Fruit fly (Drosophila melanogaster) whole organism, embryonic: Measurements from ENCODE around the gene CG12589.

ENCODE experiments used
- B-H2 ChIP-seq: fragments of 200-800 bp; sonication (Bioruptor generic); optimal IDR thresholded peaks from 2 replicates; lab custom pipeline; 2018; ENCODE audit warnings: missing biosample characterization, mild to moderate bottlenecking, missing genetic modification characterization
- Bteb2 ChIP-seq: fragments of 200-800 bp; sonication (Bioruptor generic); optimal IDR thresholded peaks from 2 replicates; lab custom pipeline; 2016; ENCODE audit warnings: missing biosample characterization, missing genetic modification characterization
- CG10462 ChIP-seq: fragments of 200-800 bp; sonication (Bioruptor generic); optimal IDR thresholded peaks from 2 replicates; lab custom pipeline; 2016; ENCODE audit warnings: missing biosample characterization, missing genetic modification characterization
- CG11085 ChIP-seq: fragments of 200-800 bp; sonication (Bioruptor generic); IDR thresholded peaks from 2 replicates; pipeline ENCODE4 v1.3.6; 2022; ENCODE audit warnings: missing biosample characterization, missing genetic modification characterization
- CG11504 ChIP-seq: fragments of 200-800 bp; sonication (Bioruptor generic); optimal IDR thresholded peaks from 3 replicates; lab custom pipeline; 2019; ENCODE audit warnings: missing biosample characterization, mild to moderate bottlenecking, missing genetic modification characterization, moderate library complexity
- CG12391 ChIP-seq: fragments of 200-800 bp; sonication (Bioruptor generic); optimal IDR thresholded peaks from 3 replicates; lab custom pipeline; 2018; ENCODE audit warnings: missing biosample characterization, mild to moderate bottlenecking, missing genetic modification characterization, moderate library complexity
- CG12744 ChIP-seq: fragments of 200-800 bp; sonication (Bioruptor generic); optimal IDR thresholded peaks from 2 replicates; lab custom pipeline; 2016; ENCODE audit warnings: missing biosample characterization, missing genetic modification characterization
- CG12769 ChIP-seq: fragments of 200-800 bp; sonication (Bioruptor generic); optimal IDR thresholded peaks from 2 replicates; lab custom pipeline; 2019; ENCODE audit warnings: missing biosample characterization, mild to moderate bottlenecking, missing genetic modification characterization, moderate library complexity
- CG12942 ChIP-seq: fragments of 200-800 bp; sonication (Bioruptor generic); optimal IDR thresholded peaks from 3 replicates; lab custom pipeline; 2016; ENCODE audit warnings: missing biosample characterization, missing genetic modification characterization
- CG14441 ChIP-seq: fragments of 200-800 bp; sonication (Bioruptor generic); IDR thresholded peaks from 2 replicates; pipeline ENCODE4 v1.3.6; 2022; ENCODE audit warnings: missing biosample characterization, missing genetic modification characterization
- CG15073 ChIP-seq: fragments of 200-800 bp; sonication (Bioruptor generic); optimal IDR thresholded peaks from 2 replicates; lab custom pipeline; 2016; ENCODE audit warnings: missing biosample characterization, missing genetic modification characterization
- CG1603 ChIP-seq: fragments of 200-800 bp; sonication (Bioruptor generic); optimal IDR thresholded peaks from 2 replicates; lab custom pipeline; 2019; ENCODE audit warnings: missing biosample characterization, mild to moderate bottlenecking, missing genetic modification characterization, moderate library complexity
- CG17359 ChIP-seq: fragments of 200-800 bp; sonication (Bioruptor generic); optimal IDR thresholded peaks from 3 replicates; lab custom pipeline; 2018; ENCODE audit warnings: missing biosample characterization, mild to moderate bottlenecking, missing genetic modification characterization, moderate library complexity
- CG1792 ChIP-seq: fragments of 200-800 bp; sonication (Bioruptor generic); optimal IDR thresholded peaks from 2 replicates; lab custom pipeline; 2016; ENCODE audit warnings: missing biosample characterization, missing genetic modification characterization
- CG18011 ChIP-seq: fragments of 200-800 bp; sonication (Bioruptor generic); optimal IDR thresholded peaks from 2 replicates; lab custom pipeline; 2017; ENCODE audit warnings: missing biosample characterization, missing genetic modification characterization, mild to moderate bottlenecking, moderate library complexity, missing genotype
- CG2120 ChIP-seq: fragments of 200-800 bp; sonication (Bioruptor generic); optimal IDR thresholded peaks from 3 replicates; lab custom pipeline; 2016; ENCODE audit warnings: missing biosample characterization, missing genetic modification characterization
- CG2678 ChIP-seq: fragments of 200-800 bp; sonication (Bioruptor generic); optimal IDR thresholded peaks from 3 replicates; lab custom pipeline; 2019; ENCODE audit warnings: missing biosample characterization, mild to moderate bottlenecking, missing genetic modification characterization, moderate library complexity
- CG30020 ChIP-seq: fragments of 200-800 bp; optimal IDR thresholded peaks from 2 replicates; lab custom pipeline; 2019; ENCODE audit warnings: missing biosample characterization, mild to moderate bottlenecking, missing genetic modification characterization, moderate library complexity
- CG3838 ChIP-seq: fragments of 200-800 bp; sonication (Bioruptor generic); optimal IDR thresholded peaks from 3 replicates; lab custom pipeline; 2016; ENCODE audit warnings: missing biosample characterization, missing genetic modification characterization
- CG4282 ChIP-seq: fragments of 200-800 bp; sonication (Bioruptor generic); optimal IDR thresholded peaks from 2 replicates; lab custom pipeline; 2016; ENCODE audit warnings: missing biosample characterization, missing genetic modification characterization
- CG4730 ChIP-seq: fragments of 200-800 bp; sonication (Bioruptor generic); IDR thresholded peaks from 2 replicates; pipeline ENCODE4 v1.3.6; 2022; ENCODE audit warnings: missing biosample characterization, missing genetic modification characterization
- CG6683 ChIP-seq: fragments of 200-800 bp; sonication (Bioruptor generic); optimal IDR thresholded peaks from 2 replicates; lab custom pipeline; 2017; ENCODE audit warnings: missing biosample characterization, mild to moderate bottlenecking, missing genetic modification characterization, missing genetic modification reagents
- CG6689 ChIP-seq: fragments of 200-800 bp; sonication (Bioruptor generic); IDR thresholded peaks from 2 replicates; pipeline ENCODE4 v1.3.6; 2022; ENCODE audit warnings: missing biosample characterization, missing genetic modification characterization
- CG6765 ChIP-seq: fragments of 200-800 bp; sonication (Bioruptor generic); optimal IDR thresholded peaks from 3 replicates; lab custom pipeline; 2017; ENCODE audit warnings: missing biosample characterization, mild to moderate bottlenecking, missing genetic modification characterization
- CG6854 ChIP-seq: fragments of 200-800 bp; sonication (Bioruptor generic); optimal IDR thresholded peaks from 3 replicates; lab custom pipeline; 2017; ENCODE audit warnings: missing biosample characterization, mild to moderate bottlenecking, missing genetic modification characterization
- CG7556 ChIP-seq: fragments of 200-800 bp; sonication (Bioruptor generic); optimal IDR thresholded peaks from 2 replicates; lab custom pipeline; 2017; ENCODE audit warnings: missing biosample characterization, mild to moderate bottlenecking, missing genetic modification characterization
- CG9817 ChIP-seq: fragments of 200-800 bp; sonication (Bioruptor generic); optimal IDR thresholded peaks from 2 replicates; lab custom pipeline; 2018; ENCODE audit warnings: missing biosample characterization, mild to moderate bottlenecking, missing genetic modification characterization, moderate library complexity
- CG9932 ChIP-seq: fragments of 200-800 bp; sonication (Bioruptor generic); IDR thresholded peaks from 2 replicates; pipeline ENCODE4 v1.3.6; 2022; ENCODE audit warnings: missing biosample characterization, missing genetic modification characterization
- Drgx ChIP-seq: fragments of 200-800 bp; sonication (Bioruptor generic); IDR thresholded peaks from 2 replicates; pipeline ENCODE4 v1.3.6; 2022; ENCODE audit warnings: missing biosample characterization, missing genetic modification characterization
- Hand ChIP-seq: fragments of 200-800 bp; sonication (Bioruptor generic); optimal IDR thresholded peaks from 2 replicates; lab custom pipeline; 2017; ENCODE audit warnings: mild to moderate bottlenecking, missing biosample characterization, missing genetic modification reagents, missing genetic modification characterization
- Hmr ChIP-seq: fragments of 200-800 bp; sonication (Bioruptor generic); optimal IDR thresholded peaks from 3 replicates; lab custom pipeline; 2017; ENCODE audit warnings: mild to moderate bottlenecking, missing biosample characterization, missing genetic modification reagents, missing genetic modification characterization
- Meics ChIP-seq: fragments of 200-800 bp; sonication (Bioruptor generic); optimal IDR thresholded peaks from 2 replicates; lab custom pipeline; 2017; ENCODE audit warnings: missing biosample characterization, mild to moderate bottlenecking, missing genetic modification characterization
- NK7.1 ChIP-seq: fragments of 200-800 bp; sonication (Bioruptor generic); optimal IDR thresholded peaks from 3 replicates; lab custom pipeline; 2016; ENCODE audit warnings: missing biosample characterization, missing genetic modification characterization
- NfI ChIP-seq: fragments of 200-800 bp; sonication (Bioruptor generic); optimal IDR thresholded peaks from 3 replicates; lab custom pipeline; 2018; ENCODE audit warnings: missing biosample characterization, mild to moderate bottlenecking, missing genetic modification characterization, moderate library complexity
- Side ChIP-seq: fragments of 200-800 bp; sonication (Bioruptor generic); optimal IDR thresholded peaks from 2 replicates; lab custom pipeline; 2016; ENCODE audit warnings: missing biosample characterization, missing genetic modification characterization
- ato ChIP-seq: fragments of 200-800 bp; sonication (Bioruptor generic); IDR thresholded peaks from 2 replicates; pipeline ENCODE4 v1.3.6; 2022; ENCODE audit warnings: missing biosample characterization, missing genetic modification characterization; ENCODE audit not compliant: partially characterized antibody
- bsh ChIP-seq, 2 experiments: fragments of 200-800 bp; sonication (Bioruptor generic); optimal IDR thresholded peaks; 2 replicates each; lab custom pipeline; 2017 to 2018; ENCODE audit warnings: mild to moderate bottlenecking in 2 of 2, missing biosample characterization in 2 of 2, missing genetic modification characterization in 2 of 2, moderate library complexity in 1 of 2
- cg ChIP-seq: fragments of 200-800 bp; sonication (Bioruptor generic); optimal IDR thresholded peaks from 3 replicates; lab custom pipeline; 2019; ENCODE audit warnings: missing biosample characterization, mild to moderate bottlenecking, missing genetic modification characterization, moderate library complexity
- chm ChIP-seq: fragments of 200-800 bp; sonication (Bioruptor generic); IDR thresholded peaks from 2 replicates; pipeline ENCODE4 v1.3.6; 2022; ENCODE audit warnings: missing biosample characterization, missing genetic modification characterization
- crc ChIP-seq: fragments of 200-800 bp; sonication (Bioruptor generic); optimal IDR thresholded peaks from 2 replicates; lab custom pipeline; 2016; ENCODE audit warnings: missing biosample characterization, missing genetic modification characterization
- dan ChIP-seq: fragments of 200-800 bp; sonication (Bioruptor generic); IDR thresholded peaks from 2 replicates; pipeline ENCODE4 v1.3.6; 2022; ENCODE audit warnings: missing biosample characterization, missing genetic modification characterization
- ftz-f1 ChIP-seq: fragments of 200-800 bp; sonication (Bioruptor generic); optimal IDR thresholded peaks from 2 replicates; lab custom pipeline; 2016; ENCODE audit warnings: missing biosample characterization, missing genetic modification characterization
- ind ChIP-seq: fragments of 200-800 bp; sonication (Bioruptor generic); optimal IDR thresholded peaks from 3 replicates; lab custom pipeline; 2016; ENCODE audit warnings: missing biosample characterization, missing genetic modification characterization
- lab ChIP-seq: fragments of 200-800 bp; sonication (Bioruptor generic); optimal IDR thresholded peaks from 3 replicates; lab custom pipeline; 2017; ENCODE audit warnings: missing biosample characterization, missing genetic modification characterization, mild to moderate bottlenecking, moderate library complexity, missing genetic modification reagents
- odd ChIP-seq: fragments of 200-800 bp; sonication (Bioruptor generic); optimal IDR thresholded peaks from 2 replicates; lab custom pipeline; 2017; ENCODE audit warnings: missing biosample characterization, mild to moderate bottlenecking, missing genetic modification characterization
- pros ChIP-seq: fragments of 200-800 bp; sonication (Bioruptor generic); optimal IDR thresholded peaks from 3 replicates; lab custom pipeline; 2019; ENCODE audit warnings: missing biosample characterization, mild to moderate bottlenecking, missing genetic modification characterization, moderate library complexity
- sim ChIP-seq: fragments of 200-800 bp; sonication (Bioruptor generic); IDR thresholded peaks from 2 replicates; pipeline ENCODE4 v1.3.6; 2022; ENCODE audit warnings: missing biosample characterization, missing genetic modification characterization
- sqz ChIP-seq: fragments of 200-800 bp; sonication (Bioruptor generic); optimal IDR thresholded peaks from 3 replicates; lab custom pipeline; 2018; ENCODE audit warnings: missing biosample characterization, mild to moderate bottlenecking, missing genetic modification characterization
- sr ChIP-seq: fragments of 200-800 bp; sonication (Bioruptor generic); IDR thresholded peaks from 3 replicates; pipeline ENCODE4 v1.3.6; 2022; ENCODE audit warnings: missing biosample characterization, missing genetic modification characterization
- wek ChIP-seq: fragments of 200-800 bp; sonication (Bioruptor generic); optimal IDR thresholded peaks from 3 replicates; lab custom pipeline; 2018; ENCODE audit warnings: missing biosample characterization, mild to moderate bottlenecking, missing genetic modification characterization, moderate library complexity

Gene CG12589

DNA sequence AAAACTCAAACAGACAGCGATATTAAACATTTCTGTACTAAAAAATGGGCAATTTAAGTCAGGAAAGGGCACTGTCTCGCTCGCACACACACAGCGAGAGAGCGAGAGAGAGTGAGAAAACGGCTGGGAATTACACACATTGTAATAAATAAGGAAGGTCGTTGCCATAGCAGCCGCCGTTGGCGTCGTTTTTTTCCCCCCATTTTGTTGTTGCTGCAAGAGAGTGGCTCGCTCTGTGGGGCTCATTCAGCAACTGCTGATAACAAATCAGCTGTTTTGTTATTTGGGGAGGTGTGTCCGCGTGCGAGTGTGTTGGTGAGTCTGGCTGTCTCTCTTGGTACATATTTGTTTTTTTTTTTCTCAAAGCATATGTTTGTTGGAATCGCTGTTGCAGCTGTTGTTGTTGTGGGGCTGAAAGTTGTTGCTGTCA, 50.9 kb downstream of the CG12589 start (continued):
- peak; percentile 99 for TF ChIP-seq sqz
- no peak for TF ChIP-seq CG4730 (GFP tag; lab: Robert Waterston, UW)
- TF ChIP-seq CG11504 (tag; lab: Kevin White, UChicago): peak; percentile 56
- peak; percentile 38 for TF ChIP-seq Hmr
- TF ChIP-seq ind: no peak
- TF ChIP-seq CG4282: no peak
- peak; percentile 13 for TF ChIP-seq CG1603 (tag; lab: Kevin White, UChicago)
- TF ChIP-seq NfI: peak; percentile 31
- TF ChIP-seq CG2678 (tag; lab: Kevin White, UChicago): peak; percentile 44
- TF ChIP-seq CG6689 (GFP tag; lab: Robert Waterston, UW): no peak
- TF ChIP-seq CG30020 (tag; lab: Kevin White, UChicago): no peak
- TF ChIP-seq chm: no peak
- no peak for TF ChIP-seq Drgx (GFP tag; lab: Robert Waterston, UW)
- peak; percentile 67 for TF ChIP-seq CG17359 (tag; lab: Kevin White, UChicago)
- TF ChIP-seq B-H2 (GFP tag; lab: Kevin White, UChicago): no peak
- TF ChIP-seq CG15073 (GFP tag; lab: Kevin White, UChicago): no peak
- TF ChIP-seq CG12769: peak; percentile 31
- peak; percentile 11 to 52 for TF ChIP-seq bsh (GFP tag; optimal IDR thresholded peaks at IDR 0.05; lab: Kevin White, UChicago)
- TF ChIP-seq CG7556: no peak
- no peak for TF ChIP-seq dan (GFP tag; lab: Robert Waterston, UW)
- TF ChIP-seq odd (GFP tag; lab: Kevin White, UChicago): peak; percentile 69
- TF ChIP-seq CG12391: peak; percentile 1
- peak; percentile 4 for TF ChIP-seq CG1792
- TF ChIP-seq crc (GFP tag; lab: Kevin White, UChicago): no peak
- TF ChIP-seq CG3838: no peak
- TF ChIP-seq CG6765 (GFP tag; lab: Kevin White, UChicago): no peak
- peak; percentile 82 for TF ChIP-seq wek (GFP tag; lab: Kevin White, UChicago)
- TF ChIP-seq pros (GFP tag; lab: Kevin White, UChicago): peak; percentile 66
- peak; percentile 36 for TF ChIP-seq CG6854 (GFP tag; lab: Kevin White, UChicago)
- TF ChIP-seq sim (GFP tag; lab: Robert Waterston, UW): no peak
- TF ChIP-seq CG10462 (GFP tag; lab: Kevin White, UChicago): peak; percentile 5
- TF ChIP-seq CG9932: no peak
- peak; percentile 55 for TF ChIP-seq Side (GFP tag; lab: Kevin White, UChicago)
- peak; percentile 93 for TF ChIP-seq ftz-f1 (GFP tag; lab: Kevin White, UChicago)
- TF ChIP-seq CG11085: no peak
- peak; percentile 68 for TF ChIP-seq lab (GFP tag; lab: Kevin White, UChicago)
- peak; percentile 47 for TF ChIP-seq Meics (GFP tag; lab: Kevin White, UChicago)
- peak; percentile 28 for TF ChIP-seq Bteb2 (GFP tag; lab: Kevin White, UChicago)
- TF ChIP-seq CG12744 (GFP tag; lab: Kevin White, UChicago): no peak
- TF ChIP-seq ato (GFP tag; lab: Robert Waterston, UW): no peak
- TF ChIP-seq cg (GFP tag; lab: Kevin White, UChicago): peak; percentile 93
- TF ChIP-seq CG18011 (GFP tag; lab: Kevin White, UChicago): no peak
- no peak for TF ChIP-seq NK7.1 (GFP tag; lab: Kevin White, UChicago)
- TF ChIP-seq sr (GFP tag; lab: Robert Waterston, UW): no peak
- no peak for TF ChIP-seq CG6683 (GFP tag; lab: Kevin White, UChicago)
- no peak for TF ChIP-seq CG2120 (GFP tag; lab: Kevin White, UChicago)
- no peak for TF ChIP-seq CG12942 (GFP tag; lab: Kevin White, UChicago)
- no peak for TF ChIP-seq CG14441 (GFP tag; lab: Robert Waterston, UW)
- TF ChIP-seq Hand: no peak
- TF ChIP-seq CG9817: no peak
